Worm (Caenorhabditis elegans): ENCODE results near the gene C44H4.8.

Gene C44H4.8

ce11 chrX:14560297-14560680 lies 34.6 kb upstream of the C44H4.8 start (continued):
- TF ChIP-seq ahr-1 (tag; optimal IDR thresholded peaks at IDR 0.05) = no peak
- no peak for TF ChIP-seq pat-9 (tag; optimal IDR thresholded peaks at IDR 0.05)
- no peak for TF ChIP-seq unc-3 (GFP tag; conservative IDR thresholded peaks at IDR 0.05)
- no peak for TF ChIP-seq unc-3 (tag; optimal IDR thresholded peaks at IDR 0.05)
- TF ChIP-seq fkh-6 (tag; optimal IDR thresholded peaks at IDR 0.05) = no peak
- TF ChIP-seq elt-4 (tag; optimal IDR thresholded peaks at IDR 0.05) = no peak
- peak; percentile 88 for TF ChIP-seq unc-55 (GFP tag; optimal IDR thresholded peaks at IDR 0.05)
- TF ChIP-seq tbx-2 (tag; optimal IDR thresholded peaks at IDR 0.05) = peak; percentile 94
- TF ChIP-seq pag-3 (tag; optimal IDR thresholded peaks at IDR 0.05; ENCODE audit: borderline replicate concordance) = peak; percentile 63
- no peak for TF ChIP-seq gmeb-2 (tag; optimal IDR thresholded peaks at IDR 0.05)
- TF ChIP-seq ceh-30 (tag; optimal IDR thresholded peaks at IDR 0.05) = peak; percentile 61
- TF ChIP-seq hlh-6 (tag; optimal IDR thresholded peaks at IDR 0.05) = no peak
- no peak for TF ChIP-seq mec-3 (tag; optimal IDR thresholded peaks at IDR 0.05; ENCODE audit: borderline replicate concordance)
- TF ChIP-seq sox-4 (tag; optimal IDR thresholded peaks at IDR 0.05) = no peak
- peak; percentile 66 for TF ChIP-seq ceh-19 (GFP tag; optimal IDR thresholded peaks at IDR 0.05)
- TF ChIP-seq nhr-232 (tag; optimal IDR thresholded peaks at IDR 0.05) = no peak
- peak; percentile 95 for TF ChIP-seq F13H6.1 (tag; optimal IDR thresholded peaks at IDR 0.05)
- TF ChIP-seq ref-2 (tag; optimal IDR thresholded peaks at IDR 0.05) = peak; percentile 86
- TF ChIP-seq C38D4.7 (GFP tag; optimal IDR thresholded peaks at IDR 0.05) = no peak
- TF ChIP-seq fax-1 (tag; optimal IDR thresholded peaks at IDR 0.05) = no peak
- TF ChIP-seq odd-2 (tag; optimal IDR thresholded peaks at IDR 0.05) = no peak
- TF ChIP-seq hlh-8 (tag; optimal IDR thresholded peaks at IDR 0.05) = no peak
- TF ChIP-seq tbx-7 (tag; optimal IDR thresholded peaks at IDR 0.05) = no peak
- TF ChIP-seq sdc-2 (tag; optimal IDR thresholded peaks at IDR 0.05) = peak; percentile 61
- TF ChIP-seq pha-4 (tag; optimal IDR thresholded peaks at IDR 0.05) = no peak

- TF ChIP-seq ceh-34 (tag; optimal IDR thresholded peaks at IDR 0.05) (peak; percentile 25), dmd-4 (tag; optimal IDR thresholded peaks at IDR 0.05; ENCODE audit: borderline replicate concordance) (no peak), tbx-2 (tag; optimal IDR thresholded peaks at IDR 0.05) (peak; percentile 67), C08G9.2 (tag; optimal IDR thresholded peaks at IDR 0.05) (no peak), rnt-1 (tag; optimal IDR thresholded peaks at IDR 0.05) (peak; percentile 2), K02D7.2 (tag; optimal IDR thresholded peaks at IDR 0.05) (no peak), nfya-1 (tag; optimal IDR thresholded peaks at IDR 0.05) (peak; percentile 49), ceh-18 (tag; optimal IDR thresholded peaks at IDR 0.05) (peak; percentile 72), madf-2 (tag; optimal IDR thresholded peaks at IDR 0.05) (no peak), hlh-6 (tag; optimal IDR thresholded peaks at IDR 0.05) (peak; percentile 4), unc-55 (GFP tag; optimal IDR thresholded peaks at IDR 0.05) (peak; percentile 1), unc-42 (tag; optimal IDR thresholded peaks at IDR 0.05) (peak; percentile 81), ceh-31 (tag; optimal IDR thresholded peaks at IDR 0.05) (peak; percentile 11), T23F11.4 (GFP tag; optimal IDR thresholded peaks at IDR 0.05) (no peak), ets-4 (tag; optimal IDR thresholded peaks at IDR 0.05) (no peak), zip-5 (tag; optimal IDR thresholded peaks at IDR 0.05) (no peak), pat-9 (tag; optimal IDR thresholded peaks at IDR 0.05) (no peak)
Measured at ce11 chrX:14561416-14561973, 33.4 kb upstream of the C44H4.8 start.

ce11 chrX:14562286-14563086 lies 32.4 kb upstream of the C44H4.8 start:
- no peak for TF ChIP-seq C08G9.2 (tag; optimal IDR thresholded peaks at IDR 0.05)
- no peak for TF ChIP-seq zip-5 (tag; optimal IDR thresholded peaks at IDR 0.05)
- TF ChIP-seq ets-4 (tag; optimal IDR thresholded peaks at IDR 0.05) = no peak
